Worm (Caenorhabditis elegans) whole organism, early embryonic: ENCODE measurements around the gene dsl-1.

ENCODE experiments used
- B0310.2 ChIP-seq: sonication (generic microtip); optimal IDR thresholded peaks from 2 replicates; lab custom pipeline; 2016; ENCODE audit warnings: mild to moderate bottlenecking, missing genetic modification characterization, missing compliant biosample characterization
- F13C5.2 ChIP-seq: sonication (generic microtip); optimal IDR thresholded peaks from 2 replicates; lab custom pipeline; 2017; ENCODE audit warnings: mild to moderate bottlenecking, missing genetic modification characterization, inconsistent platforms, missing compliant biosample characterization
- ama-1 ChIP-seq: fragments of 150-350 bp; optimal IDR thresholded peaks from 2 replicates; lab custom pipeline; 2014
- ceh-36 ChIP-seq: sonication (generic microtip); optimal IDR thresholded peaks from 2 replicates; lab custom pipeline; 2016; ENCODE audit warnings: missing genetic modification characterization, inconsistent platforms, missing compliant biosample characterization
- flt-1 ChIP-seq: fragments of 200-800 bp; sonication (Bioruptor generic); IDR thresholded peaks from 2 replicates; pipeline ENCODE4 v1.3.6; 2022; ENCODE audit warnings: missing genetic modification characterization, missing compliant biosample characterization
- hmbx-1 ChIP-seq: sonication (generic microtip); optimal IDR thresholded peaks from 2 replicates; lab custom pipeline; 2016; ENCODE audit warnings: mild to moderate bottlenecking, missing genetic modification characterization, missing compliant biosample characterization
- sea-1 ChIP-seq: fragments of 200-800 bp; sonication (Bioruptor generic); conservative IDR thresholded peaks from 2 replicates; pipeline ENCODE4 v1.3.6; 2022; ENCODE audit warnings: missing genetic modification characterization, missing compliant biosample characterization
- tra-4 ChIP-seq: sonication (generic microtip); optimal IDR thresholded peaks from 2 replicates; lab custom pipeline; 2017; ENCODE audit warnings: missing genetic modification characterization, missing compliant biosample characterization

- TF ChIP-seq hmbx-1 (tag; lab: Kevin White, UChicago): no peak
- no peak for TF ChIP-seq B0310.2 (tag; lab: Kevin White, UChicago)
- no peak for TF ChIP-seq ceh-36 (tag; lab: Kevin White, UChicago)
- TF ChIP-seq sea-1 (GFP tag; lab: Robert Waterston, UW): no peak
- no peak for TF ChIP-seq tra-4 (tag; lab: Kevin White, UChicago)
- TF ChIP-seq flt-1: no peak
- no peak for TF ChIP-seq ama-1 (lab: Kevin White, UChicago)
- no peak for TF ChIP-seq F13C5.2 (tag; lab: Kevin White, UChicago)
These were observed 33.5 kb downstream of the dsl-1 start for ce11 chrIV:1174411-1174810.
